Worm (Caenorhabditis elegans): ENCODE measurements around the gene F41F3.1.

DNA sequence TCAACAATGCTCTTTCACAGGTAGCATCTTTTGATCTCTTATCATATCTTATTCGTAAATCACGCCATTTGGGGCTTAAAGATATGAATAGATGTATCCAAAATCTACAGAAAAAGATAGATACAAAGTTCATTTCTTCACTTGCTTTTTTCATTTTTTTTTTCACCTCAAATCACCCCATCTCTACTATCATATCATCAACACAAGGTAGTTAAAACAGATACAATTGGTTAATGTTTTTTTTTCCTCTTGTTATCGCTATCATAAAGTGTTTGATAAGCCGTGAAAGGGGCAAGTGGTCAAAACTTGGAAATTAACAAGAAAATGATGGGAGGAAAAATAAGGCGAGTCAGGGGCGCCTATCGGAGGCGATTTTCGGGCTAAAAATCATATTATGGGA, 24.1 kb upstream of the F41F3.1 start:
- TF ChIP-seq ceh-100 (GFP tag; IDR thresholded peaks at IDR 0.05) (no peak), lin-35 (GFP tag; optimal IDR thresholded peaks at IDR 0.05) (no peak), chd-7 (tag; optimal IDR thresholded peaks at IDR 0.05) (no peak), lin-54 (GFP tag; optimal IDR thresholded peaks at IDR 0.05) (no peak), akir-1 (GFP tag; optimal IDR thresholded peaks at IDR 0.05) (no peak), nfya-2 (GFP tag; IDR thresholded peaks at IDR 0.05) (no peak), ama-1 (optimal IDR thresholded peaks at IDR 0.05) (no peak), ama-1 (GFP tag; optimal IDR thresholded peaks at IDR 0.05) (no peak), nfya-1 (tag; optimal IDR thresholded peaks at IDR 0.05; ENCODE audit: borderline replicate concordance, insufficient read depth) (no peak), pha-4 (tag; optimal IDR thresholded peaks at IDR 0.05) (no peak), dox-1 (GFP tag; IDR thresholded peaks at IDR 0.05) (no peak), fkh-3 (tag; optimal IDR thresholded peaks at IDR 0.05) (no peak), lsy-27 (tag; optimal IDR thresholded peaks at IDR 0.05; ENCODE audit: borderline replicate concordance, insufficient read depth) (no peak), C06A6.2 (GFP tag; conservative IDR thresholded peaks at IDR 0.05) (no peak), sptf-2 (GFP tag; optimal IDR thresholded peaks at IDR 0.05) (no peak)

Data from whole organism, young adult.